Worm (Caenorhabditis elegans): ENCODE data around the gene trx-2.

ce11 chrV:10281374-10281773 lies 33.1 kb upstream of the trx-2 start, which contains the start of gene lys-2:
- TF ChIP-seq ztf-23 (GFP tag; IDR thresholded peaks at IDR 0.05), result no peak
- TF ChIP-seq cog-1 (tag; optimal IDR thresholded peaks at IDR 0.05), result no peak
